Fruit fly (Drosophila melanogaster): ENCODE data around the gene bgm.

bgm gene

DNA sequence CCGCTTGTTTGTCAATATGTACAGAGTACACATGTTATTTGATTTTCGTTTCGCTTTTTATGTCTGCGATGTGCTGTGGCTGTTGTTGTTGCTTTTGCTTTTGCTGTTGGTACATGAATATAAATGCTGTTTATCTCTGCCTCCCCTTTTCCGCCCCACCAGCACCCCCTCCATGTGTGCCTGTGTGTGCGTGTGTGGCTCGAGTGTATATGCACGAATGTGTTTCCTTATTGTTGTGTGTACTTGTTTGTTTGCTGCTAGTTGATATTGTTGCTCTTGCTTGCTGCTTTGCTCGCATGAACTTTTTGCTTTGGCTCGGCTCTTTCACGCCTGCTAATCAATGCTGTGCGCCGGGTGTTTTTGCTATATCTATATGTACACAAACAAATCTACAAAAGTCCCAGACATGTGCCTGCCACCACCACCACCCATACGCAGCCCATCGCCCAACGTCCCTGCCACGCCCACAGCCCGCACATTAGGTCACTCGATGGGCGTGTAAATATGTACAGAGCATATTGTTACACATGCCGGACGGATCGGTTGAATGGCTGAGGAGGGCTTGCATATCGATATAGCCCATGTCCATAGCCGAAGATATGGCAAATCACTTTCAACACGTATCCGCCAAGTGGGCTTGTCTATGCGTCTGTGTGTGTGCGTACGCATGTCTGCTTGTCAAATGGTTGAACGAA, 11.4 kb downstream of the bgm start (continued):
- TF ChIP-seq CG11085 (GFP tag; IDR thresholded peaks at IDR 0.05) = peak; percentile 97
- peak; percentile 99 for TF ChIP-seq CG34376 (GFP tag; optimal IDR thresholded peaks at IDR 0.05)
- TF ChIP-seq abd-A (tag; optimal IDR thresholded peaks at IDR 0.05) = peak; percentile 99
- peak; percentile 100 for TF ChIP-seq CG18764 (GFP tag; optimal IDR thresholded peaks at IDR 0.05)
- peak in 1 of 2 experiments; percentile 82 for TF ChIP-seq Hr78 (GFP tag; optimal IDR thresholded peaks at IDR 0.05)
- peak; percentile 84 for TF ChIP-seq CG3995 (GFP tag; optimal IDR thresholded peaks at IDR 0.05)
- peak; percentile 100 for TF ChIP-seq CG17359 (tag; optimal IDR thresholded peaks at IDR 0.05)
- peak; percentile 100 for TF ChIP-seq CG17912 (GFP tag; optimal IDR thresholded peaks at IDR 0.05)
- TF ChIP-seq CG6683 (GFP tag; optimal IDR thresholded peaks at IDR 0.05) = peak; percentile 99
- TF ChIP-seq tup (GFP tag; optimal IDR thresholded peaks at IDR 0.05) = peak; percentile 100
- peak; percentile 98 for TF ChIP-seq vvl (GFP tag; IDR thresholded peaks at IDR 0.05)
- peak; percentile 83 for TF ChIP-seq CG9215 (GFP tag; IDR thresholded peaks at IDR 0.05)
- peak; percentile 99 for TF ChIP-seq Spps (tag; optimal IDR thresholded peaks at IDR 0.05)
- TF ChIP-seq otp (GFP tag; IDR thresholded peaks at IDR 0.05) = peak; percentile 100
- TF ChIP-seq CG32532 (GFP tag; IDR thresholded peaks at IDR 0.05) = peak; percentile 88
- TF ChIP-seq CG8290 (GFP tag; optimal IDR thresholded peaks at IDR 0.05) = peak; percentile 100
- TF ChIP-seq CG8290 (tag; optimal IDR thresholded peaks at IDR 0.05) = peak; percentile 100
- peak; percentile 100 for TF ChIP-seq CG17568 (GFP tag; optimal IDR thresholded peaks at IDR 0.05)
- TF ChIP-seq CG10209 (GFP tag; optimal IDR thresholded peaks at IDR 0.05) = peak; percentile 100
- TF ChIP-seq CG8765 (GFP tag; IDR thresholded peaks at IDR 0.05) = peak; percentile 87
- peak; percentile 99 for TF ChIP-seq CG1602 (GFP tag; optimal IDR thresholded peaks at IDR 0.05)
- TF ChIP-seq stc (GFP tag; IDR thresholded peaks at IDR 0.05) = peak; percentile 98
- peak; percentile 100 for TF ChIP-seq Awh (GFP tag; IDR thresholded peaks at IDR 0.05)
- peak; percentile 95 for TF ChIP-seq tgo (GFP tag; IDR thresholded peaks at IDR 0.05)
- peak; percentile 99 for TF ChIP-seq CG10462 (GFP tag; optimal IDR thresholded peaks at IDR 0.05)
- peak; percentile 99 for TF ChIP-seq CG10565 (GFP tag; optimal IDR thresholded peaks at IDR 0.05)
- TF ChIP-seq CG7745 (tag; optimal IDR thresholded peaks at IDR 0.05) = peak; percentile 99
- peak; percentile 96 for TF ChIP-seq chn (GFP tag; optimal IDR thresholded peaks at IDR 0.05)
- peak; percentile 99 for TF ChIP-seq CG5953 (GFP tag; IDR thresholded peaks at IDR 0.05)
- peak; percentile 97 for TF ChIP-seq luna (GFP tag; optimal IDR thresholded peaks at IDR 0.05)
- peak; percentile 97 for TF ChIP-seq E2f1 (GFP tag; IDR thresholded peaks at IDR 0.05)
- TF ChIP-seq BEAF-32 (GFP tag; optimal IDR thresholded peaks at IDR 0.05) = peak; percentile 42
- peak; percentile 100 for TF ChIP-seq trh (GFP tag; optimal IDR thresholded peaks at IDR 0.05)
- TF ChIP-seq CG4707 (GFP tag; optimal IDR thresholded peaks at IDR 0.05) = peak; percentile 99
- peak; percentile 95 for TF ChIP-seq CG2889 (GFP tag; IDR thresholded peaks at IDR 0.05)
- peak; percentile 100 for TF ChIP-seq Lhr (GFP tag; optimal IDR thresholded peaks at IDR 0.05)
- TF ChIP-seq exex (tag; optimal IDR thresholded peaks at IDR 0.05) = peak; percentile 94
- peak; percentile 92 for TF ChIP-seq CG14667 (GFP tag; IDR thresholded peaks at IDR 0.05)
- TF ChIP-seq CG12071 (GFP tag; optimal IDR thresholded peaks at IDR 0.05) = peak; percentile 100
- peak; percentile 100 for TF ChIP-seq CG15696 (tag; optimal IDR thresholded peaks at IDR 0.05)
- peak in 1 of 2 experiments; percentile 99 for TF ChIP-seq Eip74EF (GFP tag; optimal IDR thresholded peaks at IDR 0.05)
- peak; percentile 92 for TF ChIP-seq CG10979 (tag; optimal IDR thresholded peaks at IDR 0.05)
- peak; percentile 96 for TF ChIP-seq CG10274 (GFP tag; optimal IDR thresholded peaks at IDR 0.05)
- peak; percentile 85 for TF ChIP-seq CG30020 (tag; optimal IDR thresholded peaks at IDR 0.05)
- TF ChIP-seq Oaz (GFP tag; IDR thresholded peaks at IDR 0.05) = peak; percentile 94
- TF ChIP-seq Camta (GFP tag; optimal IDR thresholded peaks at IDR 0.05) = peak; percentile 100
- peak; percentile 100 for TF ChIP-seq Kr (GFP tag; optimal IDR thresholded peaks at IDR 0.05)
- peak; percentile 98 for TF ChIP-seq Max (GFP tag; optimal IDR thresholded peaks at IDR 0.05)
- peak; percentile 30; the same call in 1 of the 3 replicates for TF ChIP-seq HLH4C (GFP tag; IDR thresholded peaks at IDR 0.05; ENCODE audit: partially characterized antibody)

Data from whole organism, embryonic.